Fruit fly (Drosophila melanogaster) whole organism, larva: ENCODE results near the gene CG13284.
A peak's percentile ranks its signal among the peaks of the same experiment; 100 is the strongest.

Source experiments
- noc ChIP-seq: fragments of 200-800 bp; sonication (Bioruptor generic); optimal IDR thresholded peaks from 3 replicates; lab custom pipeline; 2019; ENCODE audit warnings: missing biosample characterization, mild to moderate bottlenecking, missing genetic modification characterization, moderate library complexity

CG13284 gene

dm6 chr2L:16834402-16834801, 14.1 kb downstream of the CG13284 start, which contains the start of gene CG13282:
Gene CG13282 (minus strand): TSS chr2L:16834502.
- TF ChIP-seq noc (tag; lab: Kevin White, UChicago) = no peak

dm6 chr2L:16826872-16827506, 21.5 kb downstream of the CG13284 start, which contains the start of gene AspRS-m:
Gene AspRS-m (plus strand): TSS chr2L:16827078.
- TF ChIP-seq noc (tag; lab: Kevin White, UChicago) = no peak

- peak; percentile 31 for TF ChIP-seq noc (tag; lab: Kevin White, UChicago)
Observed at dm6 chr2L:16824905-16825333, 23.6 kb downstream of the CG13284 start, which contains the start of gene Cse1. Gene Cse1 (minus strand): TSS chr2L:16825207.

- TF ChIP-seq noc (tag; lab: Kevin White, UChicago) = no peak
Observed at dm6 chr2L:16820993-16821392, 27.5 kb downstream of the CG13284 start, which contains the start of gene CG13280. Gene CG13280 (minus strand): TSS chr2L:16821093.

dm6 chr2L:16819714-16820113, 28.8 kb downstream of the CG13284 start:
- peak; percentile 93 for TF ChIP-seq noc (tag; lab: Kevin White, UChicago)

- TF ChIP-seq noc (tag; lab: Kevin White, UChicago) = no peak
Observed at dm6 chr2L:16818335-16818973, 30.1 kb downstream of the CG13284 start.

- TF ChIP-seq noc (tag; lab: Kevin White, UChicago) = peak; percentile 65
Observed at dm6 chr2L:16817421-16818101, 31.0 kb downstream of the CG13284 start.

- no peak for TF ChIP-seq noc (tag; lab: Kevin White, UChicago)
Observed at dm6 chr2L:16816750-16817087, 31.8 kb downstream of the CG13284 start.

dm6 chr2L:16815989-16816749, 32.3 kb downstream of the CG13284 start, which contains the start of gene mdy:
Gene mdy (plus strand): TSS chr2L:16816660.
- no peak for TF ChIP-seq noc (tag; lab: Kevin White, UChicago)

- no peak for TF ChIP-seq noc (tag; lab: Kevin White, UChicago)
Observed at dm6 chr2L:16808752-16809151, 39.8 kb downstream of the CG13284 start.

- TF ChIP-seq noc (tag; lab: Kevin White, UChicago) = no peak
Observed at dm6 chr2L:16804376-16804934, 44.1 kb downstream of the CG13284 start, which contains the start of gene CG13272. Gene CG13272 (plus strand): TSS chr2L:16804884.

- no peak for TF ChIP-seq noc (tag; lab: Kevin White, UChicago)
Observed at dm6 chr2L:16803638-16804037, 44.9 kb downstream of the CG13284 start.

dm6 chr2L:16801578-16802152, 46.9 kb downstream of the CG13284 start:
- no peak for TF ChIP-seq noc (tag; lab: Kevin White, UChicago)

- TF ChIP-seq noc (tag; lab: Kevin White, UChicago) = no peak
Observed at dm6 chr2L:16799496-16799895, 49.0 kb downstream of the CG13284 start.

dm6 chr2L:16798705-16799104, 49.8 kb downstream of the CG13284 start, which contains the start of gene Ugt37D1:
Gene Ugt37D1 (plus strand): TSS chr2L:16799025.
- TF ChIP-seq noc (tag; lab: Kevin White, UChicago) = peak; percentile 25
